Fruit fly (Drosophila melanogaster): ENCODE measurements around the gene Gas41.

The Gas41 gene

DNA sequence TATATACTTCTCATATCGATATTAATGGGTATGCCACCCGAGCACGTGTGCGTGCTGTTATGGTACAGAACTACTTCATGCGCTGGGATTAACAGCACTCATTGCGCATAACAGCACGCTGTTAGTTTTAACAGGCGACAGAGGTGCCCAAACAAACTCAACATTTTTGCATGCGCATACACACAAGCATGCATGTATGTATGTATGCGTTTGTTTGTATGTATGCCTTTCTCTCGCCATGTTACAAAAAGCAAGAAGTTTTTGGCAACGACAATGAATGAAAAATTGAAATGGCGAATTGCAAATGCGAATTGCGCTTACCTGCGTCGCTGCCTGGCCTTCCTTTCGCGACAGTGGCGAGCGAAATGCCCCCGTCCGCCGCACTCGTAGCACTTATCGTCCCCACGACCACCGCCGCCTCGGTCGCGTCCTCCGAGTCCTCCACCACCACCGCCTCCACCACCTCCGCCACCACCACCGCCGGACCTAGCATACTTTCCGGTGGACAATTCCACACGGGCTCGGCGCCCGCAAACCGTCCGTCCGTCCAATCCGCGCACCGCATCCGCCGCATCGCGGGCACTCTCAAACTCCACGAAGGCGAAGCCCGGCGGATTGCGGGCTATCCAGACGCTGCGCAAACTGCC is 30.7 kb downstream of the Gas41 start:
- TF ChIP-seq EcR (GFP tag; optimal IDR thresholded peaks at IDR 0.05) = no peak
- no peak for TF ChIP-seq psq (optimal IDR thresholded peaks at IDR 0.05)

DNA sequence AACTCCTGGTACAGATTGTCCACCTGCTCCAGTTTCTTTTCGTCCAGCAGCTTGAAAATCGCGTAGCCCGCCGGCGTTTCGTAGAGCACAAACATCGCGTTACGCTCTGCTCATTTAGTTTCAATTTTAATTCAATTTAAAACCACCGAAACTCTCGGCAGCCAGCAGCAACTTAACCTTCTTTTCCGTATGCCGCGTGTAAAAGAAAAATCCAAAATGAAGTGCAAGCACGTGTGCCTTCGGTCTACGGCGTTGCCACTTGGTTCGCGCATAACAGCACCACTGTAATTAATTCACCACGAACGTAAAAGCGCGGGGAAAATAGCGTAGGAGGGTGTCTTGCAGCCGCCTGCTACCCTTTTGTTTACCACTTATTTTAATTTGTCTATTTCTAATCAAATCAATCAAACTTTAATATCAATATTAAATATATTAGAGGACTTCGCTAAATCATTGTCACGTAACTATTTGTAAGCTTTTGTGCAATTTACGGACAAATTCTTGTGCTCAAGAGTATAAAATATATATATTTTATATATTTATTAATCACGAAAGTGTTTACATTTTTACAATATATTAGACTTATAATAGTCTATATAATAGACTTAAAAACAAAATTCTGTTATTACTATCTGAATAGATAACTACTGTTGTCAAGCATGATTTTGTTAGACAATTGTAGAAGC is 31.3 kb downstream of the Gas41 start, which contains the start of gene nop5:
Gene nop5, minus strand, starts transcription at position 227 of the 686 bp plus-strand sequence.
- TF ChIP-seq pan (optimal IDR thresholded peaks at IDR 0.05) (peak; percentile 97), EcR (GFP tag; optimal IDR thresholded peaks at IDR 0.05) (no peak), usp (GFP tag; optimal IDR thresholded peaks at IDR 0.05) (no peak)

dm6 chr2L:6916345-6916744 is 33.7 kb downstream of the Gas41 start, which contains the start of gene CG32829:
CG32829 (minus strand) TSS chr2L:6916445.
- TF ChIP-seq usp (GFP tag; optimal IDR thresholded peaks at IDR 0.05) (no peak), pan (optimal IDR thresholded peaks at IDR 0.05) (no peak), CG8478 (optimal IDR thresholded peaks at IDR 0.05) (no peak), psq (optimal IDR thresholded peaks at IDR 0.05) (no peak), Dll (optimal IDR thresholded peaks at IDR 0.05) (no peak), EcR (GFP tag; optimal IDR thresholded peaks at IDR 0.05) (no peak)

dm6 chr2L:6913964-6914363 is 36.0 kb downstream of the Gas41 start, which contains the start of gene Wee1:
Wee1 (minus strand) TSS chr2L:6914138.
- TF ChIP-seq usp (GFP tag; optimal IDR thresholded peaks at IDR 0.05) (no peak), psq (optimal IDR thresholded peaks at IDR 0.05) (no peak), CG8478 (optimal IDR thresholded peaks at IDR 0.05) (no peak)

DNA sequence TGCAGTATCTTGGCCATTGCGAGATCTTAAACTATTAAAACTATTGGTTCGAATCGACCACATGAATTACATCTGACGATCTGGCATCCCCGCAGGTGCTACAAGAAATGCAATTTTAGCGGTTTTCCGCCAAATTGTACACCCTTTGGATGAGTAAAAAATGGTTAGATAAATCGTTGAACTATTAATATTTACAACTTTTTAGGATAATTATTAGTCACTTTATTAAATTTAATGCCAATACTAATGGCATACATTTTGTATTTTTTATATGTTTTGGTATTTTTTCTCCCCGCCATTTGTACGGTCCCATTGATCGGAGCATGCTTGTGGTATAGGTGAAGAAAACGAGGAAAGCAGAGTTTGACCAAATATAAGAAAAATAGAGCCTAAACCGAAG is 42.2 kb downstream of the Gas41 start, which contains the start of the genes Polr1F and Rat1:
Gene Polr1F, minus strand, starts transcription at position 84 of the 400 bp plus-strand sequence.
Gene Rat1, plus strand, starts transcription at position 323 of the 400 bp plus-strand sequence.
- TF ChIP-seq EcR (GFP tag; optimal IDR thresholded peaks at IDR 0.05) (no peak), Dll (optimal IDR thresholded peaks at IDR 0.05) (no peak)

All from whole organism.